Worm (Caenorhabditis elegans) whole organism, late embryonic: ENCODE measurements around the gene srx-80.

Source experiments
- C08G9.2 ChIP-seq: sonication (generic microtip); optimal IDR thresholded peaks from 2 replicates; lab custom pipeline; 2016; ENCODE audit warnings: mild to moderate bottlenecking, missing genetic modification characterization, moderate library complexity, missing compliant biosample characterization
- T23F11.4 ChIP-seq: fragments of 200-800 bp; sonication (Bioruptor generic); optimal IDR thresholded peaks from 2 replicates; lab custom pipeline; 2018; ENCODE audit warnings: mild to moderate bottlenecking, missing genetic modification characterization, missing compliant biosample characterization
- Y22D7AL.16 ChIP-seq: sonication (generic microtip); optimal IDR thresholded peaks from 2 replicates; lab custom pipeline; 2016; ENCODE audit warnings: missing genetic modification characterization, missing compliant biosample characterization
- ama-1 ChIP-seq: fragments of 150-350 bp; optimal IDR thresholded peaks from 2 replicates; lab custom pipeline; 2014
- ceh-14 ChIP-seq: sonication (generic microtip); optimal IDR thresholded peaks from 2 replicates; lab custom pipeline; 2016; ENCODE audit warnings: missing genotype, missing genetic modification characterization, missing compliant biosample characterization
- ceh-24 ChIP-seq: sonication (generic microtip); optimal IDR thresholded peaks from 2 replicates; lab custom pipeline; 2016; ENCODE audit warnings: mild to moderate bottlenecking, missing genetic modification characterization, missing compliant biosample characterization
- ceh-30 ChIP-seq: fragments of 150-350 bp; optimal IDR thresholded peaks from 2 replicates; lab custom pipeline; 2014; ENCODE audit warnings: missing biosample characterization, missing genetic modification characterization
- ceh-34 ChIP-seq: sonication (generic microtip); optimal IDR thresholded peaks from 2 replicates; lab custom pipeline; 2016; ENCODE audit warnings: mild to moderate bottlenecking, missing genetic modification characterization, missing compliant biosample characterization
- ceh-48 ChIP-seq: sonication (generic microtip); optimal IDR thresholded peaks from 2 replicates; lab custom pipeline; 2016; ENCODE audit warnings: missing genetic modification characterization, inconsistent platforms, missing compliant biosample characterization
- ceh-9 ChIP-seq: sonication (generic microtip); optimal IDR thresholded peaks from 2 replicates; lab custom pipeline; 2016; ENCODE audit warnings: mild to moderate bottlenecking, missing genetic modification characterization, inconsistent platforms, missing compliant biosample characterization
- che-1 ChIP-seq: sonication (generic microtip); optimal IDR thresholded peaks from 2 replicates; lab custom pipeline; 2016; ENCODE audit warnings: mild to moderate bottlenecking, missing genetic modification characterization, missing compliant biosample characterization
- dmd-4 ChIP-seq: sonication (generic microtip); optimal IDR thresholded peaks from 2 replicates; lab custom pipeline; 2016; ENCODE audit warnings: borderline replicate concordance, missing genetic modification characterization, missing compliant biosample characterization
- dve-1 ChIP-seq: sonication (generic microtip); optimal IDR thresholded peaks from 2 replicates; lab custom pipeline; 2017; ENCODE audit warnings: antibody characterized with exemption, mild to moderate bottlenecking, missing genetic modification characterization, missing compliant biosample characterization
- elt-2 ChIP-seq: sonication (generic microtip); optimal IDR thresholded peaks from 2 replicates; lab custom pipeline; 2016; ENCODE audit warnings: missing genetic modification reagents, missing genetic modification characterization, missing compliant biosample characterization
- elt-4 ChIP-seq: sonication (generic microtip); optimal IDR thresholded peaks from 2 replicates; lab custom pipeline; 2016; ENCODE audit warnings: missing genetic modification characterization, missing compliant biosample characterization
- ets-4 ChIP-seq: sonication (generic microtip); optimal IDR thresholded peaks from 2 replicates; lab custom pipeline; 2016; ENCODE audit warnings: missing genetic modification characterization, missing compliant biosample characterization
- eyg-1 ChIP-seq: sonication (generic microtip); optimal IDR thresholded peaks from 2 replicates; lab custom pipeline; 2016; ENCODE audit warnings: missing genotype, missing genetic modification characterization, missing compliant biosample characterization
- fkh-10 ChIP-seq: fragments of 150-350 bp; optimal IDR thresholded peaks from 2 replicates; lab custom pipeline; 2014; ENCODE audit warnings: missing biosample characterization, missing genetic modification reagents, missing genetic modification characterization
- fkh-6 ChIP-seq: sonication (generic microtip); optimal IDR thresholded peaks from 2 replicates; lab custom pipeline; 2016; ENCODE audit warnings: missing genetic modification characterization, missing compliant biosample characterization
- gmeb-2 ChIP-seq: sonication (generic microtip); optimal IDR thresholded peaks from 2 replicates; lab custom pipeline; 2016; ENCODE audit warnings: missing genetic modification characterization, inconsistent platforms, missing compliant biosample characterization
- hlh-30 ChIP-seq: sonication (generic microtip); optimal IDR thresholded peaks from 2 replicates; lab custom pipeline; 2017; ENCODE audit warnings: antibody characterized with exemption, missing genetic modification characterization, missing compliant biosample characterization; ENCODE audit not compliant: insufficient read depth
- hlh-6 ChIP-seq: sonication (generic microtip); optimal IDR thresholded peaks from 2 replicates; lab custom pipeline; 2016; ENCODE audit warnings: missing genotype, missing genetic modification characterization, missing compliant biosample characterization
- lim-6 ChIP-seq: sonication (generic microtip); optimal IDR thresholded peaks from 2 replicates; lab custom pipeline; 2016; ENCODE audit warnings: missing genetic modification characterization, missing compliant biosample characterization
- lin-11 ChIP-seq: fragments of 200-800 bp; sonication (Bioruptor generic); optimal IDR thresholded peaks from 2 replicates; lab custom pipeline; 2018; ENCODE audit warnings: mild to moderate bottlenecking, missing genetic modification characterization, missing compliant biosample characterization
- madf-2 ChIP-seq: sonication (generic microtip); optimal IDR thresholded peaks from 2 replicates; lab custom pipeline; 2017; ENCODE audit warnings: missing genetic modification characterization, missing compliant biosample characterization
- mec-3 ChIP-seq: sonication (generic microtip); optimal IDR thresholded peaks from 2 replicates; lab custom pipeline; 2016; ENCODE audit warnings: borderline replicate concordance, missing genetic modification characterization, missing compliant biosample characterization
- nhr-11 ChIP-seq: fragments of 150-350 bp; optimal IDR thresholded peaks from 2 replicates; lab custom pipeline; 2014; ENCODE audit warnings: missing biosample characterization, missing genetic modification characterization
- nhr-232 ChIP-seq: sonication (generic microtip); optimal IDR thresholded peaks from 2 replicates; lab custom pipeline; 2016; ENCODE audit warnings: missing genetic modification characterization, missing compliant biosample characterization
- npax-4 ChIP-seq: sonication (generic microtip); optimal IDR thresholded peaks from 2 replicates; lab custom pipeline; 2016; ENCODE audit warnings: missing genetic modification characterization, missing compliant biosample characterization
- odd-2 ChIP-seq: sonication (generic microtip); optimal IDR thresholded peaks from 2 replicates; lab custom pipeline; 2017; ENCODE audit warnings: antibody characterized with exemption, mild to moderate bottlenecking, missing genetic modification characterization, missing compliant biosample characterization
- pat-9 ChIP-seq: fragments of 200-800 bp; sonication (Bioruptor generic); optimal IDR thresholded peaks from 2 replicates; lab custom pipeline; 2018; ENCODE audit warnings: mild to moderate bottlenecking, missing genetic modification characterization, moderate library complexity, missing compliant biosample characterization
- pax-1 ChIP-seq: fragments of 150-350 bp; optimal IDR thresholded peaks from 2 replicates; lab custom pipeline; 2014; ENCODE audit warnings: missing biosample characterization, missing genetic modification characterization
- pha-2 ChIP-seq: sonication (generic microtip); optimal IDR thresholded peaks from 2 replicates; lab custom pipeline; 2017; ENCODE audit warnings: mild to moderate bottlenecking, missing genetic modification characterization, missing compliant biosample characterization
- pha-4 ChIP-seq: fragments of 150-350 bp; optimal IDR thresholded peaks from 2 replicates; lab custom pipeline; 2018; ENCODE audit warnings: missing biosample characterization, missing genetic modification reagents, missing genetic modification characterization
- pqm-1 ChIP-seq: sonication (generic microtip); optimal IDR thresholded peaks from 2 replicates; lab custom pipeline; 2016; ENCODE audit warnings: missing genetic modification characterization, missing compliant biosample characterization
- rnt-1 ChIP-seq: sonication (generic microtip); optimal IDR thresholded peaks from 2 replicates; lab custom pipeline; 2016; ENCODE audit warnings: missing genetic modification characterization, missing compliant biosample characterization
- sdc-2 ChIP-seq: sonication (generic microtip); optimal IDR thresholded peaks from 2 replicates; lab custom pipeline; 2016; ENCODE audit warnings: missing genotype, missing genetic modification characterization, missing compliant biosample characterization
- sox-2 ChIP-seq: fragments of 200-800 bp; sonication (Bioruptor generic); IDR thresholded peaks from 2 replicates; pipeline ENCODE4 v1.3.6; 2022; ENCODE audit warnings: missing genetic modification reagents, missing genetic modification characterization, missing compliant biosample characterization
- sox-4 ChIP-seq: sonication (generic microtip); optimal IDR thresholded peaks from 2 replicates; lab custom pipeline; 2017; ENCODE audit warnings: mild to moderate bottlenecking, missing genetic modification characterization, inconsistent platforms, missing compliant biosample characterization
- syd-9 ChIP-seq: sonication (generic microtip); optimal IDR thresholded peaks from 2 replicates; lab custom pipeline; 2016; ENCODE audit warnings: mild to moderate bottlenecking, missing genetic modification characterization, moderate library complexity, missing compliant biosample characterization
- tbx-2 ChIP-seq: sonication (generic microtip); optimal IDR thresholded peaks from 2 replicates; lab custom pipeline; 2016; ENCODE audit warnings: missing genetic modification characterization, missing compliant biosample characterization
- unc-42 ChIP-seq: sonication (generic microtip); optimal IDR thresholded peaks from 2 replicates; lab custom pipeline; 2016; ENCODE audit warnings: missing genotype, missing genetic modification characterization, missing compliant biosample characterization
- unc-55 ChIP-seq: sonication (generic microtip); optimal IDR thresholded peaks from 2 replicates; lab custom pipeline; 2017; ENCODE audit warnings: missing biosample characterization, missing genetic modification reagents, missing genetic modification characterization
- unc-86 ChIP-seq: sonication (generic microtip); optimal IDR thresholded peaks from 2 replicates; lab custom pipeline; 2016; ENCODE audit warnings: missing genetic modification characterization, missing compliant biosample characterization
- ztf-16 ChIP-seq: sonication (generic microtip); optimal IDR thresholded peaks from 2 replicates; lab custom pipeline; 2017; ENCODE audit warnings: missing genetic modification characterization, missing compliant biosample characterization

Gene srx-80

ce11 chrV:11604484-11604883 lies 11.0 kb downstream of the srx-80 start, which contains the start of gene dhs-20:
Gene dhs-20 (minus strand): TSS chrV:11604563.
- no peak for TF ChIP-seq unc-86 (tag; lab: Kevin White, UChicago)
- no peak for TF ChIP-seq npax-4
- TF ChIP-seq unc-42 (tag; lab: Kevin White, UChicago) = no peak
- TF ChIP-seq pax-1 (tag; lab: Kevin White, UChicago) = no peak
- no peak for TF ChIP-seq sox-4
- no peak for TF ChIP-seq pha-2 (tag; lab: Kevin White, UChicago)
- TF ChIP-seq ceh-24 (tag; lab: Kevin White, UChicago) = no peak
- TF ChIP-seq che-1 = no peak
- no peak for TF ChIP-seq syd-9 (tag; lab: Kevin White, UChicago)
- no peak for TF ChIP-seq eyg-1
- no peak for TF ChIP-seq pqm-1 (tag; lab: Kevin White, UChicago)
- no peak for TF ChIP-seq lim-6 (tag; lab: Kevin White, UChicago)
- TF ChIP-seq sdc-2 = no peak
- no peak for TF ChIP-seq T23F11.4 (GFP tag; lab: Kevin White, UChicago)
- TF ChIP-seq ama-1 (lab: Kevin White, UChicago) = no peak

- TF ChIP-seq dmd-4 (tag; lab: Kevin White, UChicago) (no peak), gmeb-2 (tag; lab: Kevin White, UChicago) (no peak), ceh-48 (tag; lab: Kevin White, UChicago) (no peak), ztf-16 (tag; lab: Kevin White, UChicago) (no peak), pax-1 (tag; lab: Kevin White, UChicago) (no peak), pha-4 (tag; lab: Kevin White, UChicago) (no peak), dve-1 (no peak), unc-86 (tag; lab: Kevin White, UChicago) (no peak), nhr-11 (tag; lab: Kevin White, UChicago) (no peak), hlh-30 (tag; lab: Kevin White, UChicago) (no peak), lim-6 (tag; lab: Kevin White, UChicago) (no peak), mec-3 (no peak), ceh-24 (tag; lab: Kevin White, UChicago) (no peak), pat-9 (no peak), syd-9 (tag; lab: Kevin White, UChicago) (no peak), eyg-1 (no peak)
Measured at ce11 chrV:11605227-11605626, 11.7 kb downstream of the srx-80 start.

- no peak for TF ChIP-seq sox-2 (GFP tag; lab: Robert Waterston, UW)
- no peak for TF ChIP-seq unc-55 (GFP tag; lab: Kevin White, UChicago)
- TF ChIP-seq ceh-30 (tag; lab: Kevin White, UChicago) = no peak
- no peak for TF ChIP-seq pha-4 (tag; lab: Kevin White, UChicago)
Measured at ce11 chrV:11606424-11606823, 12.9 kb downstream of the srx-80 start, which contains the start of gene idpp-16. Gene idpp-16 (minus strand): TSS chrV:11606524.

ce11 chrV:11610049-11610448 lies 16.5 kb downstream of the srx-80 start, which contains the start of gene piit-1:
Gene piit-1 (minus strand): TSS chrV:11610149.
- no peak for TF ChIP-seq madf-2 (tag; lab: Kevin White, UChicago)
- TF ChIP-seq C08G9.2 (tag; lab: Kevin White, UChicago) = no peak
- TF ChIP-seq elt-4 (tag; lab: Kevin White, UChicago) = no peak
- TF ChIP-seq gmeb-2 (tag; lab: Kevin White, UChicago) = no peak
- TF ChIP-seq ceh-9 (tag; lab: Kevin White, UChicago) = no peak
- TF ChIP-seq dve-1 = no peak
- TF ChIP-seq lin-11 (tag; lab: Kevin White, UChicago) = no peak
- TF ChIP-seq npax-4 = no peak
- no peak for TF ChIP-seq pha-2 (tag; lab: Kevin White, UChicago)
- TF ChIP-seq fkh-10 (GFP tag; lab: Kevin White, UChicago) = no peak

ce11 chrV:11610481-11610880 lies 17.0 kb downstream of the srx-80 start, which contains the start of gene sas-5:
Gene sas-5 (plus strand): TSS chrV:11610737.
- TF ChIP-seq Y22D7AL.16 (peak; percentile 77), nhr-232 (peak; percentile 49), ceh-34 (tag; lab: Kevin White, UChicago) (peak; percentile 72), odd-2 (tag; lab: Kevin White, UChicago) (peak; percentile 77), tbx-2 (tag; lab: Kevin White, UChicago) (peak; percentile 87), hlh-6 (tag; lab: Kevin White, UChicago) (peak; percentile 36), ets-4 (peak; percentile 49), ceh-14 (peak; percentile 85), rnt-1 (tag; lab: Kevin White, UChicago) (peak; percentile 61), C08G9.2 (tag; lab: Kevin White, UChicago) (peak; percentile 71), ceh-30 (tag; lab: Kevin White, UChicago) (no peak), pax-1 (tag; lab: Kevin White, UChicago) (peak; percentile 6), unc-42 (tag; lab: Kevin White, UChicago) (peak; percentile 42), pqm-1 (tag; lab: Kevin White, UChicago) (no peak), elt-2 (tag; lab: Kevin White, UChicago) (peak; percentile 93), fkh-6 (tag; lab: Kevin White, UChicago) (peak; percentile 54)
